Fruit fly (Drosophila melanogaster): ENCODE data around the gene CG32269.

DNA sequence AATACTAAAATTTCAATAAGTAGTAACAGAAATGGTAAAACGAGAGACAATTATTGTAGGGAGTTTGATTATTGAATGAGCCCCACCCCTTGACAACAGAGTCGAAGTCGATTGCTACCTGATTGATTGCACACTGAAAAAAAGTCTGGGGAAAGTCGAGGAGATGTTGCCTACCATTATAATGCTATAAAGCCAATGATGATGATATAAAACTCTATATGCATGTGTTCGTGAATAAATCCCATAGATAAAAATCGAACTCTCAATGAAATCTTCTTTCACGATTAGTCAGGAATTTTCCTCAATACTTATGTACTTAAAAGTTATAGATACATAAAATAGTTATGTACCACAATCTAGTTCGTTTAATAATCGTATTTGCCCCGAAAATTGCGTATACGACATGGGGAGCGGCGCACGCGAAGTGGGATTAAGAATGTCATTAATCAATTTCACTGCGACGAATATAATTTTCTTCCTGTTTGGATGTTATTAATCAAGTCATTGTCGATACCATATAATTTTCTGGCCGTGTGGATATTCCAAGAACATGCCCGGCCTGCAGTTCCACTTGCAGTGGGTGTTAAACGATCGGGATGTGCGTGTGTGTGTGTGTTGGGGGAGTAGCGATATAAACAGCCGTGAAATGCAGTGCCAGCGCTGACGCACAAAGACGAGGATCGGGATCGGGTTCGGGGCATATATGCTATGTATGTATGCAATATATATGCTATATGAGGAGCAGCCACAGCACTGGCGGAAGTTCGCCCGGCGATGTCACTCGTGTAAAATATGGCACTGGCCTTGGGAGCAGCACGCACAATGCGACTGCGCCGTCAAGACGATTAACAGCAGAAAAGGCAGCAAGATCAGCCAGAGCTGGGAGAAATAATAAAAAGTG, 35.7 kb upstream of the CG32269 start, which contains the start of gene CG12078:
- TF ChIP-seq spab (GFP tag; optimal IDR thresholded peaks at IDR 0.05) (no peak), CG6854 (GFP tag; optimal IDR thresholded peaks at IDR 0.05) (no peak), salr (GFP tag; optimal IDR thresholded peaks at IDR 0.05) (no peak)

Data from whole organism, prepupa.